Worm (Caenorhabditis elegans) whole organism, midembryonic: ENCODE measurements around the gene ugt-23.

Experiments used
- T22C8.4 ChIP-seq: fragments of 200-800 bp; sonication (Bioruptor generic); IDR thresholded peaks from 2 replicates; pipeline ENCODE4 v1.3.6; 2022; ENCODE audit warnings: missing genetic modification characterization, missing compliant biosample characterization
- cog-1 ChIP-seq: sonication (generic microtip); optimal IDR thresholded peaks from 2 replicates; lab custom pipeline; 2016; ENCODE audit warnings: missing genetic modification characterization, missing compliant biosample characterization
- flt-1 ChIP-seq: fragments of 200-800 bp; sonication (Bioruptor generic); IDR thresholded peaks from 2 replicates; pipeline ENCODE4 v1.3.6; 2022; ENCODE audit warnings: missing genetic modification characterization, missing compliant biosample characterization
- klf-2 ChIP-seq: fragments of 200-800 bp; sonication (Bioruptor generic); conservative IDR thresholded peaks from 2 replicates; pipeline ENCODE4 v1.3.6; 2022; ENCODE audit warnings: missing genetic modification reagents, missing genetic modification characterization, missing compliant biosample characterization
- med-1 ChIP-seq: sonication (generic microtip); optimal IDR thresholded peaks from 2 replicates; lab custom pipeline; 2017; ENCODE audit warnings: missing genetic modification characterization, mild to moderate bottlenecking, missing compliant biosample characterization, antibody characterized with exemption, missing genetic modification reagents; ENCODE audit not compliant: insufficient read depth
- ref-1 ChIP-seq: fragments of 200-800 bp; sonication (Bioruptor generic); conservative IDR thresholded peaks from 2 replicates; pipeline ENCODE4 v1.3.6; 2022; ENCODE audit warnings: missing genetic modification reagents, missing genetic modification characterization, missing compliant biosample characterization
- tab-1 ChIP-seq: fragments of 200-800 bp; sonication (Bioruptor generic); IDR thresholded peaks from 2 replicates; pipeline ENCODE4 v1.3.6; 2022; ENCODE audit warnings: missing genetic modification characterization, missing compliant biosample characterization
- ztf-23 ChIP-seq: fragments of 200-800 bp; sonication (Bioruptor generic); IDR thresholded peaks from 2 replicates; pipeline ENCODE4 v1.3.6; 2022; ENCODE audit warnings: missing genetic modification reagents, missing genetic modification characterization, missing compliant biosample characterization
- ztf-29 ChIP-seq: fragments of 200-800 bp; sonication (Bioruptor generic); IDR thresholded peaks from 2 replicates; pipeline ENCODE4 v1.3.6; 2022; ENCODE audit warnings: missing genetic modification reagents, missing genetic modification characterization, missing compliant biosample characterization

The ugt-23 gene

ce11 chrX:9882112-9882511 is 42.9 kb downstream of the ugt-23 start, which contains the start of gene glo-1:
Gene glo-1, minus strand, starts transcription at chrX:9882212.
- TF ChIP-seq flt-1 (GFP tag; lab: Robert Waterston, UW) = no peak
- no peak for TF ChIP-seq tab-1
- no peak for TF ChIP-seq cog-1 (tag; lab: Kevin White, UChicago)
- no peak for TF ChIP-seq T22C8.4
- no peak for TF ChIP-seq ref-1 (GFP tag; lab: Robert Waterston, UW)
- no peak for TF ChIP-seq ztf-23 (GFP tag; lab: Robert Waterston, UW)
- TF ChIP-seq klf-2 (GFP tag; lab: Robert Waterston, UW) = no peak
- no peak for TF ChIP-seq ztf-29 (GFP tag; lab: Robert Waterston, UW)
- TF ChIP-seq med-1 (GFP tag; lab: Kevin White, UChicago) = no peak

ce11 chrX:9877117-9877516 is 47.9 kb downstream of the ugt-23 start, which contains the start of gene R07B1.9:
Gene R07B1.9, plus strand, starts transcription at chrX:9877417.
- no peak for TF ChIP-seq cog-1 (tag; lab: Kevin White, UChicago)
- TF ChIP-seq T22C8.4 = no peak
- TF ChIP-seq ztf-23 (GFP tag; lab: Robert Waterston, UW) = no peak
- TF ChIP-seq flt-1 (GFP tag; lab: Robert Waterston, UW) = no peak
- no peak for TF ChIP-seq ztf-29 (GFP tag; lab: Robert Waterston, UW)
- TF ChIP-seq tab-1 = no peak
- no peak for TF ChIP-seq klf-2 (GFP tag; lab: Robert Waterston, UW)
- TF ChIP-seq med-1 (GFP tag; lab: Kevin White, UChicago) = no peak
- no peak for TF ChIP-seq ref-1 (GFP tag; lab: Robert Waterston, UW)
